Worm (Caenorhabditis elegans) whole organism, late embryonic: Measurements from ENCODE around the gene amph-1.
A peak's percentile ranks its signal among the peaks of the same experiment; 100 is the strongest.

ENCODE experiments used
- C38D4.7 ChIP-seq: fragments of 200-800 bp; sonication (Bioruptor generic); optimal IDR thresholded peaks from 2 replicates; lab custom pipeline; 2018; ENCODE audit warnings: mild to moderate bottlenecking, missing genetic modification characterization, moderate library complexity, missing compliant biosample characterization
- F13H6.1 ChIP-seq: sonication (generic microtip); optimal IDR thresholded peaks from 2 replicates; lab custom pipeline; 2016; ENCODE audit warnings: missing genetic modification characterization, missing compliant biosample characterization
- K02D7.2 ChIP-seq: sonication (generic microtip); optimal IDR thresholded peaks from 2 replicates; lab custom pipeline; 2017; ENCODE audit warnings: mild to moderate bottlenecking, missing genetic modification characterization, missing compliant biosample characterization
- T23F11.4 ChIP-seq: fragments of 200-800 bp; sonication (Bioruptor generic); optimal IDR thresholded peaks from 2 replicates; lab custom pipeline; 2018; ENCODE audit warnings: mild to moderate bottlenecking, missing genetic modification characterization, missing compliant biosample characterization
- Y22D7AL.16 ChIP-seq: sonication (generic microtip); optimal IDR thresholded peaks from 2 replicates; lab custom pipeline; 2016; ENCODE audit warnings: missing genetic modification characterization, missing compliant biosample characterization
- ahr-1 ChIP-seq: sonication (generic microtip); optimal IDR thresholded peaks from 2 replicates; lab custom pipeline; 2016; ENCODE audit warnings: missing genetic modification characterization, missing compliant biosample characterization
- ama-1 ChIP-seq: fragments of 150-350 bp; optimal IDR thresholded peaks from 2 replicates; lab custom pipeline; 2014
- ceh-14 ChIP-seq: sonication (generic microtip); optimal IDR thresholded peaks from 2 replicates; lab custom pipeline; 2016; ENCODE audit warnings: missing genotype, missing genetic modification characterization, missing compliant biosample characterization
- ceh-19 ChIP-seq: fragments of 200-800 bp; sonication (Bioruptor generic); optimal IDR thresholded peaks from 2 replicates; lab custom pipeline; 2018; ENCODE audit warnings: mild to moderate bottlenecking, missing genetic modification characterization, missing compliant biosample characterization
- ceh-24 ChIP-seq: sonication (generic microtip); optimal IDR thresholded peaks from 2 replicates; lab custom pipeline; 2016; ENCODE audit warnings: mild to moderate bottlenecking, missing genetic modification characterization, missing compliant biosample characterization
- ceh-30 ChIP-seq: fragments of 150-350 bp; optimal IDR thresholded peaks from 2 replicates; lab custom pipeline; 2014; ENCODE audit warnings: missing biosample characterization, missing genetic modification characterization
- ceh-34 ChIP-seq: sonication (generic microtip); optimal IDR thresholded peaks from 2 replicates; lab custom pipeline; 2016; ENCODE audit warnings: mild to moderate bottlenecking, missing genetic modification characterization, missing compliant biosample characterization
- ceh-45 ChIP-seq: fragments of 200-800 bp; sonication (Bioruptor generic); IDR thresholded peaks from 2 replicates; pipeline ENCODE4 v1.3.6; 2022; ENCODE audit warnings: missing genetic modification reagents, missing genetic modification characterization, missing compliant biosample characterization
- ceh-6 ChIP-seq: fragments of 200-800 bp; sonication (Bioruptor generic); optimal IDR thresholded peaks from 2 replicates; lab custom pipeline; 2018; ENCODE audit warnings: mild to moderate bottlenecking, missing genetic modification characterization, missing compliant biosample characterization
- ceh-9 ChIP-seq: sonication (generic microtip); optimal IDR thresholded peaks from 2 replicates; lab custom pipeline; 2016; ENCODE audit warnings: mild to moderate bottlenecking, missing genetic modification characterization, inconsistent platforms, missing compliant biosample characterization
- che-1 ChIP-seq: sonication (generic microtip); optimal IDR thresholded peaks from 2 replicates; lab custom pipeline; 2016; ENCODE audit warnings: mild to moderate bottlenecking, missing genetic modification characterization, missing compliant biosample characterization
- dmd-4 ChIP-seq: sonication (generic microtip); optimal IDR thresholded peaks from 2 replicates; lab custom pipeline; 2016; ENCODE audit warnings: borderline replicate concordance, missing genetic modification characterization, missing compliant biosample characterization
- dve-1 ChIP-seq: sonication (generic microtip); optimal IDR thresholded peaks from 2 replicates; lab custom pipeline; 2017; ENCODE audit warnings: antibody characterized with exemption, mild to moderate bottlenecking, missing genetic modification characterization, missing compliant biosample characterization
- elt-2 ChIP-seq: sonication (generic microtip); optimal IDR thresholded peaks from 2 replicates; lab custom pipeline; 2016; ENCODE audit warnings: missing genetic modification reagents, missing genetic modification characterization, missing compliant biosample characterization
- ets-4 ChIP-seq: sonication (generic microtip); optimal IDR thresholded peaks from 2 replicates; lab custom pipeline; 2016; ENCODE audit warnings: missing genetic modification characterization, missing compliant biosample characterization
- eyg-1 ChIP-seq: sonication (generic microtip); optimal IDR thresholded peaks from 2 replicates; lab custom pipeline; 2016; ENCODE audit warnings: missing genotype, missing genetic modification characterization, missing compliant biosample characterization
- fkh-10 ChIP-seq: fragments of 150-350 bp; optimal IDR thresholded peaks from 2 replicates; lab custom pipeline; 2014; ENCODE audit warnings: missing biosample characterization, missing genetic modification reagents, missing genetic modification characterization
- gmeb-2 ChIP-seq: sonication (generic microtip); optimal IDR thresholded peaks from 2 replicates; lab custom pipeline; 2016; ENCODE audit warnings: missing genetic modification characterization, inconsistent platforms, missing compliant biosample characterization
- hlh-13 ChIP-seq: fragments of 200-800 bp; sonication (Bioruptor generic); optimal IDR thresholded peaks from 2 replicates; lab custom pipeline; 2018; ENCODE audit warnings: mild to moderate bottlenecking, missing genetic modification characterization, missing compliant biosample characterization
- hlh-15 ChIP-seq: sonication (generic microtip); optimal IDR thresholded peaks from 2 replicates; lab custom pipeline; 2016; ENCODE audit warnings: missing genetic modification characterization, missing compliant biosample characterization
- hlh-6 ChIP-seq: sonication (generic microtip); optimal IDR thresholded peaks from 2 replicates; lab custom pipeline; 2016; ENCODE audit warnings: missing genotype, missing genetic modification characterization, missing compliant biosample characterization
- hlh-8 ChIP-seq: sonication (generic microtip); optimal IDR thresholded peaks from 2 replicates; lab custom pipeline; 2016; ENCODE audit warnings: missing genotype, missing genetic modification characterization, missing compliant biosample characterization
- lim-6 ChIP-seq: sonication (generic microtip); optimal IDR thresholded peaks from 2 replicates; lab custom pipeline; 2016; ENCODE audit warnings: missing genetic modification characterization, missing compliant biosample characterization
- mec-3 ChIP-seq: sonication (generic microtip); optimal IDR thresholded peaks from 2 replicates; lab custom pipeline; 2016; ENCODE audit warnings: borderline replicate concordance, missing genetic modification characterization, missing compliant biosample characterization
- nhr-232 ChIP-seq: sonication (generic microtip); optimal IDR thresholded peaks from 2 replicates; lab custom pipeline; 2016; ENCODE audit warnings: missing genetic modification characterization, missing compliant biosample characterization
- npax-4 ChIP-seq: sonication (generic microtip); optimal IDR thresholded peaks from 2 replicates; lab custom pipeline; 2016; ENCODE audit warnings: missing genetic modification characterization, missing compliant biosample characterization
- pat-9 ChIP-seq: fragments of 200-800 bp; sonication (Bioruptor generic); optimal IDR thresholded peaks from 2 replicates; lab custom pipeline; 2018; ENCODE audit warnings: mild to moderate bottlenecking, missing genetic modification characterization, moderate library complexity, missing compliant biosample characterization
- pax-1 ChIP-seq: fragments of 150-350 bp; optimal IDR thresholded peaks from 2 replicates; lab custom pipeline; 2014; ENCODE audit warnings: missing biosample characterization, missing genetic modification characterization
- pros-1 ChIP-seq: fragments of 150-350 bp; optimal IDR thresholded peaks from 2 replicates; lab custom pipeline; 2014; ENCODE audit warnings: missing biosample characterization, missing genetic modification reagents, missing genetic modification characterization
- ref-2 ChIP-seq: sonication (generic microtip); optimal IDR thresholded peaks from 2 replicates; lab custom pipeline; 2016; ENCODE audit warnings: missing genetic modification characterization, missing compliant biosample characterization
- sox-4 ChIP-seq: sonication (generic microtip); optimal IDR thresholded peaks from 2 replicates; lab custom pipeline; 2017; ENCODE audit warnings: mild to moderate bottlenecking, missing genetic modification characterization, inconsistent platforms, missing compliant biosample characterization
- syd-9 ChIP-seq: sonication (generic microtip); optimal IDR thresholded peaks from 2 replicates; lab custom pipeline; 2016; ENCODE audit warnings: mild to moderate bottlenecking, missing genetic modification characterization, moderate library complexity, missing compliant biosample characterization
- tbx-2 ChIP-seq: sonication (generic microtip); optimal IDR thresholded peaks from 2 replicates; lab custom pipeline; 2016; ENCODE audit warnings: missing genetic modification characterization, missing compliant biosample characterization
- tbx-7 ChIP-seq: sonication (generic microtip); optimal IDR thresholded peaks from 2 replicates; lab custom pipeline; 2016; ENCODE audit warnings: missing genotype, missing genetic modification characterization, missing compliant biosample characterization
- ttx-3 ChIP-seq: sonication (generic microtip); optimal IDR thresholded peaks from 2 replicates; lab custom pipeline; 2016; ENCODE audit warnings: missing genetic modification reagents, missing genetic modification characterization, missing compliant biosample characterization
- unc-55 ChIP-seq: sonication (generic microtip); optimal IDR thresholded peaks from 2 replicates; lab custom pipeline; 2017; ENCODE audit warnings: missing biosample characterization, missing genetic modification reagents, missing genetic modification characterization
- zip-5 ChIP-seq: sonication (generic microtip); optimal IDR thresholded peaks from 2 replicates; lab custom pipeline; 2016; ENCODE audit warnings: missing genetic modification characterization, missing compliant biosample characterization

The amph-1 gene

DNA sequence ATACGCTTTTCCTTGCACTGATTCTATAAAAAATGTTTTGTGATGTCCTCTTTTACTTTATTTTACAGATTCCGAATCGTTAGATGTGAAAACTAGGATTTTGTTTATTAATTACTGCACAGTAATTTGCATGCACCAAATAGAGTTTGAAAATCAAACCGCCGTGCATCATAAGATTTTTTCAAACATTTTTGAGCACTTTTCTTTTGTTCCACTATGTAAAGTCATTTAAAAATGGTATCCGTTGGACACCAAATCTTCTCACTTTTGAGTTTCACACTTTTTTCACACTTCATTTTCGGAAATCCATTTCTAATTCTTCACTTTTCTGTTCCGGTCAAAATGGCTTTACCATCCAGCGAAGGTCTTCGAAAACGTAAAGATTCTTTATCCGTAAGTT, 4.5 kb downstream of the amph-1 start, which contains the start of gene degl-2:
Gene degl-2 (plus strand): TSS at position 301 of the 400 bp plus-strand sequence.
- no peak for TF ChIP-seq elt-2 (tag; lab: Kevin White, UChicago)
- no peak for TF ChIP-seq eyg-1 (tag; lab: Kevin White, UChicago)
- no peak for TF ChIP-seq ceh-24 (tag; lab: Kevin White, UChicago)
- TF ChIP-seq Y22D7AL.16 (tag; lab: Kevin White, UChicago) = no peak
- no peak for TF ChIP-seq F13H6.1 (tag; lab: Kevin White, UChicago)
- TF ChIP-seq npax-4 (tag; lab: Kevin White, UChicago) = no peak
- TF ChIP-seq sox-4 = no peak
- TF ChIP-seq hlh-13 (GFP tag; lab: Kevin White, UChicago) = no peak
- no peak for TF ChIP-seq ceh-34

DNA sequence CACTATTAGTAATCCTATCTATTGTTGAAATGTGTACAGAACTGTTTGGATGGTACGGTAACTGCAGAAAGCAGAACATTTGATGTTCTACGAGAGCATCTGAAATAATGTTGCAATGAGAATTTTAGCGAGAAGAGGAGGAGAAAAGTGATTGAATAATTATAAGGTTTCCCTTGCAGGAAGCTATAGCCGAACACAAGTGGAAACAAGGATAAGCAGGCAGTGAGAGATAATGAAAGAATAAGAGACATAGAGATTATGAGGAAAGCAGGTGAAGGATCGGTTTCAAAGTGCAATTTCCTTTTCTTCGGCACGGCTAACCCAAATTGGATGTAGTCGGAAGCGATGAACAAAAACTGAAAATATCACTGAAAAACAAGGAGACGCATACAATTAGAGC, 5.7 kb downstream of the amph-1 start, which contains the start of gene del-2:
Gene del-2 (minus strand): TSS at position 101 of the 400 bp plus-strand sequence.
- TF ChIP-seq ceh-14 (tag; lab: Kevin White, UChicago) (peak; percentile 15), ceh-19 (GFP tag; lab: Kevin White, UChicago) (no peak)
- TF ChIP-seq, all 69 proteins: peak for 1

DNA sequence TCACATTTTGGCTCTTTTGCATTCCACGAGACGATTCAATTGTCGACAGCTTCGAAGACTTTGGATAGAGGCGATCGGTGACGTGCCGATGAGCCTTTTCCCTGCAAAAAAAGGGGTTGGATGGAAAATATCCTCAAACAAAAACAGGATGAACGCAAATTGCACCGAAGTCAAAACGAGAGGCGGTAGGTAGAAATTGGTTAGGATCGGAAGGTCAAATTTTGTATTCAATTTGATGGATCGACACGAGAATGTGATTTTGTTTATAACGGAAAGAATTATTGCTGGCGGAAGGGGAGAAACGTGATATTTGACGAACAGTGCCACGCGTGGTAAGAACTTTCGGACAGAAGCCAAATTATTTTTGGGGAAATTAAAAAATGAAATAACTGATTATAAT, 12.8 kb downstream of the amph-1 start, which contains the start of gene mca-1:
Gene mca-1 (minus strand): TSS at position 101 of the 400 bp plus-strand sequence.
- no peak for TF ChIP-seq ceh-6 (GFP tag; lab: Kevin White, UChicago)
- no peak for TF ChIP-seq ahr-1 (tag; lab: Kevin White, UChicago)
- TF ChIP-seq unc-55 (GFP tag; lab: Kevin White, UChicago) = no peak
- no peak for TF ChIP-seq lim-6 (tag; lab: Kevin White, UChicago)
- no peak for TF ChIP-seq hlh-6 (tag; lab: Kevin White, UChicago)
- no peak for TF ChIP-seq pat-9 (tag; lab: Kevin White, UChicago)
- no peak for TF ChIP-seq ets-4 (tag; lab: Kevin White, UChicago)
- TF ChIP-seq ceh-30 (tag; lab: Kevin White, UChicago) = no peak
- TF ChIP-seq hlh-13 (GFP tag; lab: Kevin White, UChicago) = no peak
- TF ChIP-seq mec-3 (tag; lab: Kevin White, UChicago) = no peak
- TF ChIP-seq fkh-10 (GFP tag; lab: Kevin White, UChicago) = no peak
- no peak for TF ChIP-seq dve-1

DNA sequence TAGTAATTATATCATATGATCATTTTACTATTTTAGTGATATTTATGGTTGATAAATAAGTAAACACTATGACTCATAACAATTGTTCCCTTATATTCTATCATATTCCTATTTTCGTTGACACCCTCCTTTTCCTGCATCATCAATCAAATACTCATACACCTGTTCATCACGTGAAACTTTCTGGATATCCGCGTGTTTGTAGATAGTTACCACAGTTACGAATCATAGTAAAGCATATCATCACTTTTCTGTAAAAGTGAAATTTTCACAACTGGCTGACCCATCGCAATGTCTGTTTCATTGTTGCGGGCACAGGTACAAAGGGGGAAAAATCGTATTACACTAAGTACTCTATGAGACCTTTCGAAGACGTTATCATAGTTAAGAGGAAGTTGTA, 13.8 kb downstream of the amph-1 start:
- no peak for TF ChIP-seq tbx-7 (tag; lab: Kevin White, UChicago)
- no peak for TF ChIP-seq dmd-4 (tag; lab: Kevin White, UChicago)
- TF ChIP-seq mec-3 (tag; lab: Kevin White, UChicago) = no peak
- TF ChIP-seq ttx-3 (tag; lab: Kevin White, UChicago) = no peak
- TF ChIP-seq K02D7.2 (tag; lab: Kevin White, UChicago) = no peak
- no peak for TF ChIP-seq zip-5 (tag; lab: Kevin White, UChicago)
- TF ChIP-seq pros-1 (tag; lab: Kevin White, UChicago) = no peak
- TF ChIP-seq ceh-9 = no peak
- TF ChIP-seq ahr-1 (tag; lab: Kevin White, UChicago) = no peak
- TF ChIP-seq sox-4 = no peak
- TF ChIP-seq C38D4.7 (GFP tag; lab: Kevin White, UChicago) = no peak
- TF ChIP-seq dve-1 = no peak
- TF ChIP-seq tbx-2 (tag; lab: Kevin White, UChicago) = no peak
- TF ChIP-seq ceh-34 = no peak

DNA sequence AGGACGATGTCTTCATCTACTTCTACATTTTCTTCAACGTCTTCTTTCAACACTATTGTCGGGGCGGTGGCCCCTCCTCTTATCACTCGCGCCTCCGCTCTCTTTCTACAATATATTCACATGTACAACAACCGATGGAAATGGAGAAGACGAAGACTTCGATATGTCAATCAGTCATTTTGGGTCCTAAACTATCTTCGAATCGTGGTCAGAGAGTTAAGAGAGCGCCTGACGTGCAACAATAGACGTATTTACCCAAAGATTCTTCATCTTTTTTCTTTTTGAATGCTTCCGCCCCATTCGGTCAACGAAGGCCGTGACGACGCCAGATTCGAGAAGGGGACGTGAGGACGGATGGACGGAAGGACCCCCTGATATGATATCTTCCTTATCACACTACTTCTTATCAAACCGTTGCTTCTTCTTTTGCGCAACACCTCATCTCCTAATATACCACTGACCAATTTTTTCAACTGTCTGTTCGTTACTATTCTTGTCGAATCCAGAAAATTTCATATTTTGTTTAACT, 14.6 kb downstream of the amph-1 start:
- TF ChIP-seq nhr-232 (tag; lab: Kevin White, UChicago) (no peak), hlh-6 (tag; lab: Kevin White, UChicago) (no peak), syd-9 (tag; lab: Kevin White, UChicago) (no peak), ceh-14 (tag; lab: Kevin White, UChicago) (no peak), T23F11.4 (GFP tag; lab: Kevin White, UChicago) (no peak), pax-1 (tag; lab: Kevin White, UChicago) (no peak), ceh-30 (tag; lab: Kevin White, UChicago) (no peak), gmeb-2 (tag; lab: Kevin White, UChicago) (no peak), sox-4 (no peak), che-1 (tag; lab: Kevin White, UChicago) (no peak), ceh-45 (no peak), ama-1 (no peak), hlh-15 (no peak), ref-2 (no peak), unc-55 (GFP tag; lab: Kevin White, UChicago) (no peak), hlh-8 (tag; lab: Kevin White, UChicago) (no peak)
